Worm (Caenorhabditis elegans): ENCODE data around the gene Y5H2B.3.

DNA sequence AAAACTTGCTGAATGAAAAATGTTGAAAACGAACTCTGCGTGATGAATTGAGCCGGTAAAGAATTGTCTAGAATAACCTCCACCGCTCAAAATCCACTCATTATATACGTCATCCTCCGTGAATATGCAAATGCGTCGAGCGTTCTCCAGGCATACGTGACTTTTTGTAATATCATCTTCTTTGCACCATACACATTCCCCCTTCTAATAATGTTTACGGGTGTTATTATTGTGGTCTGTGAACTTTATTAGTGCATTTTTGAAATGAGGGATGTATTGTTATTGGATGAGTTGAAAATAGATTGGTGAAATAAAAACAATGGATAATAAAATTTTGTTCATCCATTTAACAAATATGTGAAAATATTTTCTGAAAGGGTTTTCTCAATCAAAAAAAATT is 48.2 kb upstream of the Y5H2B.3 start, which contains the start of gene F22F7.7:
- no peak for TF ChIP-seq akir-1 (GFP tag; optimal IDR thresholded peaks at IDR 0.05)
- no peak for TF ChIP-seq dpl-1 (GFP tag; optimal IDR thresholded peaks at IDR 0.05)
- no peak for TF ChIP-seq unc-62 (GFP tag; optimal IDR thresholded peaks at IDR 0.05)
- TF ChIP-seq pbrm-1 (GFP tag; IDR thresholded peaks at IDR 0.05), result no peak
- TF ChIP-seq F23B12.7 (tag; optimal IDR thresholded peaks at IDR 0.05; ENCODE audit: insufficient read depth), result no peak
- TF ChIP-seq snpc-1.3 (tag; optimal IDR thresholded peaks at IDR 0.05; ENCODE audit: insufficient read depth), result no peak
- no peak for TF ChIP-seq ccch-3 (GFP tag; optimal IDR thresholded peaks at IDR 0.05)
- no peak for TF ChIP-seq snpc-4 (GFP tag; optimal IDR thresholded peaks at IDR 0.05)
- no peak for TF ChIP-seq snpc-4 (tag; optimal IDR thresholded peaks at IDR 0.05)

Data from whole organism, young adult.